Fruit fly (Drosophila melanogaster) whole organism, embryonic: ENCODE results near the gene Sps2.

ENCODE experiments used
- Adf1 ChIP-seq: fragments of 200-800 bp; sonication (Bioruptor generic); IDR thresholded peaks from 2 replicates; pipeline ENCODE4 v1.3.6; 2022; ENCODE audit warnings: missing biosample characterization, missing genetic modification characterization
- CG1024 ChIP-seq: fragments of 200-800 bp; sonication (Bioruptor generic); IDR thresholded peaks from 2 replicates; pipeline ENCODE4 v1.3.6; 2022; ENCODE audit warnings: missing biosample characterization, missing genetic modification characterization
- CG12236 ChIP-seq: fragments of 200-800 bp; sonication (Bioruptor generic); optimal IDR thresholded peaks from 2 replicates; lab custom pipeline; 2016; ENCODE audit warnings: missing biosample characterization, missing genetic modification characterization
- CG13123 ChIP-seq: fragments of 200-800 bp; sonication (Bioruptor generic); optimal IDR thresholded peaks from 2 replicates; lab custom pipeline; 2016; ENCODE audit warnings: missing biosample characterization, missing genetic modification characterization
- CG13296 ChIP-seq: fragments of 200-800 bp; sonication (Bioruptor generic); optimal IDR thresholded peaks from 3 replicates; lab custom pipeline; 2018; ENCODE audit warnings: missing biosample characterization, mild to moderate bottlenecking, missing genetic modification characterization
- CG17359 ChIP-seq: fragments of 200-800 bp; sonication (Bioruptor generic); optimal IDR thresholded peaks from 3 replicates; lab custom pipeline; 2018; ENCODE audit warnings: missing biosample characterization, mild to moderate bottlenecking, missing genetic modification characterization, moderate library complexity
- CG17385 ChIP-seq: fragments of 200-800 bp; sonication (Bioruptor generic); optimal IDR thresholded peaks from 3 replicates; lab custom pipeline; 2018; ENCODE audit warnings: missing biosample characterization, mild to moderate bottlenecking, missing genetic modification characterization
- CG17802 ChIP-seq: fragments of 200-800 bp; sonication (Bioruptor generic); optimal IDR thresholded peaks from 2 replicates; lab custom pipeline; 2018; ENCODE audit warnings: missing biosample characterization, mild to moderate bottlenecking, missing genetic modification characterization, moderate library complexity
- CG1832 ChIP-seq: fragments of 200-800 bp; sonication (Bioruptor generic); optimal IDR thresholded peaks from 2 replicates; lab custom pipeline; 2017; ENCODE audit warnings: missing biosample characterization, mild to moderate bottlenecking, missing genetic modification characterization, inconsistent platforms
- CG18599 ChIP-seq: fragments of 200-800 bp; sonication (Bioruptor generic); optimal IDR thresholded peaks from 3 replicates; lab custom pipeline; 2017; ENCODE audit warnings: missing biosample characterization, missing genetic modification characterization, mild to moderate bottlenecking, moderate library complexity, missing genetic modification reagents
- CG18764 ChIP-seq: fragments of 200-800 bp; sonication (Bioruptor generic); optimal IDR thresholded peaks from 3 replicates; lab custom pipeline; 2016; ENCODE audit warnings: missing biosample characterization, missing genetic modification characterization
- CG2129 ChIP-seq: fragments of 200-800 bp; sonication (Bioruptor generic); IDR thresholded peaks from 2 replicates; pipeline ENCODE4 v1.3.6; 2022; ENCODE audit warnings: missing biosample characterization, missing genetic modification characterization; ENCODE audit not compliant: partially characterized antibody
- CG3726 ChIP-seq: fragments of 200-800 bp; sonication (Bioruptor generic); IDR thresholded peaks from 3 replicates; pipeline ENCODE4, ENCODE4 v1.3.6; 2022; ENCODE audit warnings: missing biosample characterization, missing genetic modification characterization
- CG5245 ChIP-seq: fragments of 200-800 bp; sonication (Bioruptor generic); optimal IDR thresholded peaks from 3 replicates; lab custom pipeline; 2016; ENCODE audit warnings: missing biosample characterization, missing genetic modification characterization
- CG7556 ChIP-seq: fragments of 200-800 bp; sonication (Bioruptor generic); optimal IDR thresholded peaks from 2 replicates; lab custom pipeline; 2017; ENCODE audit warnings: missing biosample characterization, mild to moderate bottlenecking, missing genetic modification characterization
- CG7839 ChIP-seq: fragments of 200-800 bp; sonication (Bioruptor generic); optimal IDR thresholded peaks from 3 replicates; lab custom pipeline; 2018; ENCODE audit warnings: missing biosample characterization, mild to moderate bottlenecking, missing genetic modification characterization, moderate library complexity
- CG7987 ChIP-seq: fragments of 200-800 bp; sonication (Bioruptor generic); optimal IDR thresholded peaks from 2 replicates; lab custom pipeline; 2018; ENCODE audit warnings: missing biosample characterization, mild to moderate bottlenecking, missing genetic modification characterization, moderate library complexity
- CG8281 ChIP-seq: fragments of 200-800 bp; sonication (Bioruptor generic); optimal IDR thresholded peaks from 2 replicates; lab custom pipeline; 2018; ENCODE audit warnings: missing biosample characterization, mild to moderate bottlenecking, missing genetic modification characterization, moderate library complexity
- CG8290 ChIP-seq, 3 experiments: fragments of 200-800 bp; sonication (Bioruptor generic); optimal IDR thresholded peaks; 2 replicates each; lab custom pipeline; 2016 to 2019; ENCODE audit warnings: missing biosample characterization in 3 of 3, missing genetic modification characterization in 3 of 3, mild to moderate bottlenecking in 2 of 3, moderate library complexity in 1 of 3
- CG8944 ChIP-seq: fragments of 200-800 bp; sonication (Bioruptor generic); optimal IDR thresholded peaks from 3 replicates; lab custom pipeline; 2016; ENCODE audit warnings: missing biosample characterization, missing genetic modification characterization
- CG9727 ChIP-seq: fragments of 200-800 bp; sonication (Bioruptor generic); optimal IDR thresholded peaks from 3 replicates; lab custom pipeline; 2017; ENCODE audit warnings: missing biosample characterization, mild to moderate bottlenecking, missing genetic modification characterization
- CHES-1-like ChIP-seq: fragments of 200-800 bp; sonication (Bioruptor generic); optimal IDR thresholded peaks from 2 replicates; lab custom pipeline; 2016; ENCODE audit warnings: missing biosample characterization, missing genetic modification characterization
- Dbx ChIP-seq: fragments of 200-800 bp; sonication (Bioruptor generic); IDR thresholded peaks from 3 replicates; pipeline ENCODE4 v1.3.6; 2022; ENCODE audit warnings: missing biosample characterization, missing genetic modification characterization
- E2f1 ChIP-seq: fragments of 200-800 bp; sonication (Bioruptor generic); IDR thresholded peaks from 2 replicates; pipeline ENCODE4 v1.3.6; 2022; ENCODE audit warnings: missing biosample characterization, missing genetic modification characterization
- H2.0 ChIP-seq: fragments of 200-800 bp; sonication (Bioruptor generic); IDR thresholded peaks from 2 replicates; pipeline ENCODE4 v1.3.6; 2022; ENCODE audit warnings: missing biosample characterization, missing genetic modification characterization
- HLH3B ChIP-seq: fragments of 200-800 bp; sonication (Bioruptor generic); IDR thresholded peaks from 2 replicates; pipeline ENCODE4 v1.3.6; 2022; ENCODE audit warnings: missing biosample characterization, missing genetic modification characterization
- HLH4C ChIP-seq: fragments of 200-800 bp; sonication (Bioruptor generic); IDR thresholded peaks from 3 replicates; pipeline ENCODE4 v1.3.6; 2022; ENCODE audit warnings: missing biosample characterization, missing genetic modification characterization; ENCODE audit not compliant: partially characterized antibody
- Hand ChIP-seq: fragments of 200-800 bp; sonication (Bioruptor generic); optimal IDR thresholded peaks from 2 replicates; lab custom pipeline; 2017; ENCODE audit warnings: mild to moderate bottlenecking, missing biosample characterization, missing genetic modification reagents, missing genetic modification characterization
- Hr78 ChIP-seq, 2 experiments: fragments of 200-800 bp in 1 of 2; fragments of >200 bp in 1 of 2; sonication (Bioruptor generic) in 1 of 2; optimal IDR thresholded peaks; 2 replicates each; lab custom pipeline; 2017 to 2019; ENCODE audit warnings: missing biosample characterization in 2 of 2, missing genetic modification characterization in 2 of 2, mild to moderate bottlenecking in 1 of 2, moderate library complexity in 1 of 2
- Med ChIP-seq: fragments of 200-800 bp; sonication (Bioruptor generic); peaks from one replicate; lab custom pipeline; 2016; ENCODE audit warnings: missing biosample characterization, missing genetic modification characterization, mild to moderate bottlenecking, inconsistent platforms, moderate library complexity
- Nf-YC ChIP-seq: fragments of 200-800 bp; optimal IDR thresholded peaks from 3 replicates; lab custom pipeline; 2019; ENCODE audit warnings: missing biosample characterization, mild to moderate bottlenecking, missing genetic modification characterization, moderate library complexity
- Opbp ChIP-seq: fragments of 200-800 bp; sonication (Bioruptor generic); IDR thresholded peaks from 3 replicates; pipeline ENCODE4 v1.3.6; 2022; ENCODE audit warnings: missing biosample characterization, missing genetic modification characterization; ENCODE audit not compliant: partially characterized antibody
- Sox102F ChIP-seq: fragments of 200-800 bp; sonication (Bioruptor generic); optimal IDR thresholded peaks from 2 replicates; lab custom pipeline; 2018; ENCODE audit warnings: missing biosample characterization, mild to moderate bottlenecking, missing genetic modification characterization, moderate library complexity
- Spps ChIP-seq: fragments of 200-800 bp; sonication (Bioruptor generic); optimal IDR thresholded peaks from 2 replicates; lab custom pipeline; 2018; ENCODE audit warnings: missing biosample characterization, mild to moderate bottlenecking, missing genetic modification characterization
- az2 ChIP-seq: fragments of 200-800 bp; sonication (Bioruptor generic); optimal IDR thresholded peaks from 3 replicates; lab custom pipeline; 2016; ENCODE audit warnings: missing biosample characterization, missing genetic modification characterization
- bcd ChIP-seq: fragments of 200-800 bp; sonication (Bioruptor generic); optimal IDR thresholded peaks from 2 replicates; lab custom pipeline; 2017; ENCODE audit warnings: missing biosample characterization, mild to moderate bottlenecking, missing genetic modification characterization
- chinmo ChIP-seq: fragments of 200-800 bp; sonication (Bioruptor generic); IDR thresholded peaks from 4 replicates; pipeline ENCODE4 v1.3.6; 2022; ENCODE audit warnings: missing biosample characterization, missing genetic modification characterization; ENCODE audit not compliant: partially characterized antibody
- ems ChIP-seq: fragments of 200-800 bp; sonication (Bioruptor generic); optimal IDR thresholded peaks from 3 replicates; lab custom pipeline; 2016; ENCODE audit warnings: missing biosample characterization, missing genetic modification characterization
- gem ChIP-seq: fragments of 200-800 bp; sonication (Bioruptor generic); optimal IDR thresholded peaks from 2 replicates; lab custom pipeline; 2019; ENCODE audit warnings: missing biosample characterization, mild to moderate bottlenecking, missing genetic modification characterization, moderate library complexity
- jigr1 ChIP-seq: fragments of 200-800 bp; sonication (Bioruptor generic); IDR thresholded peaks from 3 replicates; pipeline ENCODE4 v1.3.6; 2022; ENCODE audit warnings: missing biosample characterization, missing genetic modification characterization
- lbe ChIP-seq: fragments of 200-800 bp; sonication (Bioruptor generic); optimal IDR thresholded peaks from 2 replicates; lab custom pipeline; 2016; ENCODE audit warnings: missing biosample characterization, mild to moderate bottlenecking, missing genetic modification characterization
- peb ChIP-seq: fragments of 200-800 bp; sonication (Bioruptor generic); IDR thresholded peaks from 2 replicates; pipeline ENCODE4 v1.3.6; 2022; ENCODE audit warnings: missing biosample characterization, missing genetic modification characterization
- slbo ChIP-seq: fragments of 200-800 bp; sonication (Bioruptor generic); IDR thresholded peaks from 2 replicates; pipeline ENCODE4 v1.3.6; 2022; ENCODE audit warnings: missing biosample characterization, missing genetic modification characterization
- slou ChIP-seq: fragments of 200-800 bp; sonication (Bioruptor generic); optimal IDR thresholded peaks from 3 replicates; lab custom pipeline; 2016; ENCODE audit warnings: missing biosample characterization, missing genetic modification characterization
- slp2 ChIP-seq: fragments of 200-800 bp; sonication (Bioruptor generic); optimal IDR thresholded peaks from 2 replicates; lab custom pipeline; 2016; ENCODE audit warnings: missing biosample characterization, missing genetic modification characterization
- sob ChIP-seq: fragments of 200-800 bp; sonication (Bioruptor generic); IDR thresholded peaks from 2 replicates; pipeline ENCODE4 v1.3.6; 2022; ENCODE audit warnings: missing biosample characterization, missing genetic modification characterization
- zfh1 ChIP-seq: fragments of 200-800 bp; sonication (Bioruptor generic); IDR thresholded peaks from 3 replicates; pipeline ENCODE4 v1.3.6; 2022; ENCODE audit warnings: missing biosample characterization, missing genetic modification characterization

Gene Sps2

dm6 chr2L:10375464-10376236 is 33.3 kb downstream of the Sps2 start, which contains the start of the genes CG33303 and dpr19 (continued):
- peak; percentile 62 for TF ChIP-seq CG18599 (GFP tag; lab: Kevin White, UChicago)
- peak; percentile 74 for TF ChIP-seq CG17385 (GFP tag; lab: Kevin White, UChicago)
- TF ChIP-seq CG8944 (GFP tag; lab: Kevin White, UChicago) = no peak
- no peak for TF ChIP-seq Adf1 (GFP tag; lab: Robert Waterston, UW)
- peak; percentile 35; the same call in 1 of the 2 replicates for TF ChIP-seq H2.0 (GFP tag; lab: Robert Waterston, UW)
- peak; percentile 50 for TF ChIP-seq CG13123 (GFP tag; lab: Kevin White, UChicago)
- peak; percentile 80 for TF ChIP-seq CG7556
- peak; percentile 92 for TF ChIP-seq gem (tag; lab: Kevin White, UChicago)
- TF ChIP-seq zfh1 (GFP tag; lab: Robert Waterston, UW) = 0 out of 3 replicates have a peak, but pooled peaks have one; percentile 31
- peak; percentile 87 for TF ChIP-seq CG13296
- no peak for TF ChIP-seq CHES-1-like (GFP tag; lab: Kevin White, UChicago)
- TF ChIP-seq slp2 (GFP tag; lab: Kevin White, UChicago) = no peak
- TF ChIP-seq sob (GFP tag; lab: Robert Waterston, UW) = peak; percentile 29; the same call in 1 of the 2 replicates
- peak; percentile 39 for TF ChIP-seq lbe (GFP tag; lab: Kevin White, UChicago)
- TF ChIP-seq Spps = peak; percentile 67
- peak; percentile 31 for TF ChIP-seq Hand (GFP tag; lab: Kevin White, UChicago)
- TF ChIP-seq slou (GFP tag; lab: Kevin White, UChicago) = peak; percentile 20
- TF ChIP-seq CG9727 (GFP tag; lab: Kevin White, UChicago) = peak; percentile 83
- TF ChIP-seq CG12236 (GFP tag; lab: Kevin White, UChicago) = no peak
- TF ChIP-seq CG8290 (GFP tag; optimal IDR thresholded peaks at IDR 0.05; lab: Kevin White, UChicago) = peak; percentile 73
- no peak for TF ChIP-seq CG8290 (tag; optimal IDR thresholded peaks at IDR 0.05; lab: Kevin White, UChicago)
- TF ChIP-seq CG17802 (tag; lab: Kevin White, UChicago) = peak; percentile 18
- TF ChIP-seq Opbp = no peak
- peak; percentile 84 for TF ChIP-seq CG17359 (tag; lab: Kevin White, UChicago)
- TF ChIP-seq CG2129 (GFP tag; lab: Robert Waterston, UW) = no peak
- TF ChIP-seq Dbx (GFP tag; lab: Robert Waterston, UW) = peak; percentile 65; the same call in 2 of the 3 replicates
- TF ChIP-seq Hr78 (GFP tag; optimal IDR thresholded peaks at IDR 0.05; lab: Kevin White, UChicago) = no peak
- TF ChIP-seq chinmo (GFP tag; lab: Robert Waterston, UW) = 0 out of 4 replicates have a peak, but pooled peaks have one; percentile 41
- peak; percentile 38; the same call in 1 of the 2 replicates for TF ChIP-seq HLH3B (GFP tag; lab: Robert Waterston, UW)
- TF ChIP-seq CG1024 = 0 out of 2 replicates have a peak, but pooled peaks have one; percentile 35
- TF ChIP-seq Med (GFP tag; lab: Kevin White, UChicago) = peak; percentile 68
- TF ChIP-seq CG1832 (GFP tag; lab: Kevin White, UChicago) = no peak
- TF ChIP-seq Nf-YC (tag; lab: Kevin White, UChicago) = peak; percentile 79
- peak; percentile 4 for TF ChIP-seq CG8281 (tag; lab: Kevin White, UChicago)
- TF ChIP-seq jigr1 (GFP tag; lab: Robert Waterston, UW) = no peak
- no peak for TF ChIP-seq ems (GFP tag; lab: Kevin White, UChicago)
- TF ChIP-seq Sox102F = no peak
- no peak for TF ChIP-seq CG5245 (GFP tag; lab: Kevin White, UChicago)
- peak; percentile 75 for TF ChIP-seq slbo (GFP tag; lab: Robert Waterston, UW)
- TF ChIP-seq az2 = peak; percentile 54
- TF ChIP-seq CG3726 (GFP tag; lab: Robert Waterston, UW) = peak; percentile 51; the same call in 1 of the 3 replicates
- TF ChIP-seq E2f1 (GFP tag; lab: Robert Waterston, UW) = peak; percentile 60
- peak; percentile 13 for TF ChIP-seq CG7987 (GFP tag; lab: Kevin White, UChicago)
- peak; percentile 51 for TF ChIP-seq CG18764
- peak; percentile 83 for TF ChIP-seq CG7839 (tag; lab: Kevin White, UChicago)
- TF ChIP-seq bcd = peak; percentile 65
- no peak for TF ChIP-seq peb (GFP tag; lab: Robert Waterston, UW)
- TF ChIP-seq HLH4C (GFP tag; lab: Robert Waterston, UW) = no peak
